Worm (Caenorhabditis elegans) whole organism, mixed stage, embryonic: ENCODE measurements around the gene sri-33.

Source experiments
- M03D4.4 ChIP-seq: sonication (generic microtip); optimal IDR thresholded peaks from 2 replicates; lab custom pipeline; 2017; ENCODE audit warnings: mild to moderate bottlenecking, missing genetic modification characterization, missing compliant biosample characterization
- bed-3 ChIP-seq: fragments of 200-800 bp; sonication (Bioruptor generic); optimal IDR thresholded peaks from 3 replicates; lab custom pipeline; 2018; ENCODE audit warnings: mild to moderate bottlenecking, missing genetic modification characterization, moderate library complexity, missing compliant biosample characterization
- blmp-1 ChIP-seq: fragments of 150-350 bp; optimal IDR thresholded peaks from 2 replicates; lab custom pipeline; 2014; ENCODE audit warnings: missing biosample characterization, missing genetic modification characterization
- ceh-39 ChIP-seq: fragments of 150-350 bp; optimal IDR thresholded peaks from 2 replicates; lab custom pipeline; 2014; ENCODE audit warnings: missing biosample characterization, missing genetic modification characterization
- ceh-43 ChIP-seq: fragments of 200-800 bp; sonication (Bioruptor generic); optimal IDR thresholded peaks from 2 replicates; lab custom pipeline; 2018; ENCODE audit warnings: mild to moderate bottlenecking, missing genetic modification characterization, moderate library complexity, missing compliant biosample characterization
- ceh-83 ChIP-seq: fragments of 200-800 bp; sonication (Bioruptor generic); optimal IDR thresholded peaks from 2 replicates; lab custom pipeline; 2018; ENCODE audit warnings: mild to moderate bottlenecking, missing genetic modification characterization, missing compliant biosample characterization
- ces-1 ChIP-seq: fragments of 150-350 bp; optimal IDR thresholded peaks from 2 replicates; lab custom pipeline; 2014; ENCODE audit warnings: missing biosample characterization, missing genetic modification reagents, missing genetic modification characterization
- cnd-1 ChIP-seq: fragments of 200-800 bp; sonication (Bioruptor generic); optimal IDR thresholded peaks from 2 replicates; lab custom pipeline; 2018; ENCODE audit warnings: mild to moderate bottlenecking, missing genetic modification characterization, missing compliant biosample characterization
- drap-1 ChIP-seq: fragments of 200-800 bp; sonication (Bioruptor generic); optimal IDR thresholded peaks from 3 replicates; lab custom pipeline; 2018; ENCODE audit warnings: mild to moderate bottlenecking, missing genetic modification characterization, missing compliant biosample characterization
- elt-3 ChIP-seq: fragments of 150-350 bp; optimal IDR thresholded peaks from 2 replicates; lab custom pipeline; 2014; ENCODE audit warnings: missing biosample characterization, missing genetic modification characterization
- flh-1 ChIP-seq: fragments of 200-800 bp; sonication (Bioruptor generic); optimal IDR thresholded peaks from 2 replicates; lab custom pipeline; 2018; ENCODE audit warnings: mild to moderate bottlenecking, missing genetic modification characterization, moderate library complexity, missing compliant biosample characterization
- ham-2 ChIP-seq: fragments of 200-800 bp; sonication (Bioruptor generic); optimal IDR thresholded peaks from 2 replicates; lab custom pipeline; 2018; ENCODE audit warnings: mild to moderate bottlenecking, missing genetic modification characterization, missing compliant biosample characterization
- lin-13 ChIP-seq: fragments of 150-350 bp; optimal IDR thresholded peaks from 2 replicates; lab custom pipeline; 2014; ENCODE audit warnings: missing biosample characterization, missing genetic modification characterization
- lsy-2 ChIP-seq: fragments of 150-350 bp; optimal IDR thresholded peaks from 2 replicates; lab custom pipeline; 2014; ENCODE audit warnings: missing biosample characterization, missing genetic modification characterization
- mab-5 ChIP-seq: fragments of 150-350 bp; optimal IDR thresholded peaks from 2 replicates; lab custom pipeline; 2014; ENCODE audit warnings: missing biosample characterization, missing genetic modification characterization
- mep-1 ChIP-seq: fragments of 150-350 bp; optimal IDR thresholded peaks from 2 replicates; lab custom pipeline; 2017; ENCODE audit warnings: missing biosample characterization, missing genetic modification reagents, missing genetic modification characterization, inconsistent platforms
- mls-2 ChIP-seq: sonication (generic microtip); optimal IDR thresholded peaks from 2 replicates; lab custom pipeline; 2016; ENCODE audit warnings: mild to moderate bottlenecking, missing genetic modification characterization, moderate library complexity, missing compliant biosample characterization
- nhr-12 ChIP-seq: fragments of 150-350 bp; optimal IDR thresholded peaks from 2 replicates; lab custom pipeline; 2014; ENCODE audit warnings: missing biosample characterization, missing genetic modification characterization
- nhr-2 ChIP-seq: fragments of 150-350 bp; optimal IDR thresholded peaks from 2 replicates; lab custom pipeline; 2014; ENCODE audit warnings: missing biosample characterization, missing genetic modification characterization
- nhr-237 ChIP-seq: fragments of 150-350 bp; optimal IDR thresholded peaks from 2 replicates; lab custom pipeline; 2014; ENCODE audit warnings: missing biosample characterization, missing genetic modification characterization
- nhr-28 ChIP-seq: fragments of 150-350 bp; optimal IDR thresholded peaks from 2 replicates; lab custom pipeline; 2014; ENCODE audit warnings: missing biosample characterization, missing genetic modification characterization
- nhr-76 ChIP-seq: sonication (generic microtip); optimal IDR thresholded peaks from 2 replicates; lab custom pipeline; 2017; ENCODE audit warnings: missing biosample characterization, missing genetic modification characterization
- pha-4 ChIP-seq: fragments of 150-350 bp; optimal IDR thresholded peaks from 2 replicates; lab custom pipeline; 2018; ENCODE audit warnings: missing biosample characterization, missing genetic modification reagents, missing genetic modification characterization
- snpc-4 ChIP-seq: fragments of 150-350 bp; optimal IDR thresholded peaks from 2 replicates; lab custom pipeline; 2014; ENCODE audit warnings: missing biosample characterization, missing genetic modification characterization
- sptf-1 ChIP-seq: sonication (generic microtip); optimal IDR thresholded peaks from 2 replicates; lab custom pipeline; 2017; ENCODE audit warnings: mild to moderate bottlenecking, missing genetic modification characterization, moderate library complexity, missing compliant biosample characterization
- tbx-8 ChIP-seq: fragments of 200-800 bp; sonication (Bioruptor generic); optimal IDR thresholded peaks from 2 replicates; lab custom pipeline; 2018; ENCODE audit warnings: mild to moderate bottlenecking, missing genetic modification characterization, moderate library complexity, missing compliant biosample characterization
- unc-120 ChIP-seq: sonication (generic microtip); optimal IDR thresholded peaks from 2 replicates; lab custom pipeline; 2017; ENCODE audit warnings: missing genetic modification characterization, missing compliant biosample characterization; ENCODE audit not compliant: poor library complexity, severe bottlenecking
- unc-39 ChIP-seq: fragments of 150-350 bp; optimal IDR thresholded peaks from 2 replicates; lab custom pipeline; 2014; ENCODE audit warnings: missing biosample characterization, missing genetic modification characterization
- unc-62 ChIP-seq: fragments of 150-350 bp; optimal IDR thresholded peaks from 2 replicates; lab custom pipeline; 2014; ENCODE audit warnings: missing biosample characterization, missing genetic modification reagents, missing genetic modification characterization
- zip-8 ChIP-seq: fragments of 150-350 bp; optimal IDR thresholded peaks from 2 replicates; lab custom pipeline; 2014; ENCODE audit warnings: missing biosample characterization, missing genetic modification characterization
- ztf-11 ChIP-seq: fragments of 150-350 bp; optimal IDR thresholded peaks from 2 replicates; lab custom pipeline; 2014; ENCODE audit warnings: missing biosample characterization, missing genetic modification characterization

The sri-33 gene

ce11 chrII:3117471-3117870, 39.2 kb downstream of the sri-33 start, which contains the start of gene T10D4.7:
Gene T10D4.7 (plus strand): TSS chrII:3117771.
- TF ChIP-seq unc-62 (GFP tag; lab: Kevin White, UChicago) = no peak
- TF ChIP-seq unc-39 (tag; lab: Kevin White, UChicago) = no peak

- no peak for TF ChIP-seq cnd-1
- TF ChIP-seq nhr-2 = no peak
- TF ChIP-seq bed-3 (GFP tag; lab: Kevin White, UChicago) = no peak
- TF ChIP-seq ceh-39 (tag; lab: Kevin White, UChicago) = no peak
- no peak for TF ChIP-seq pha-4
- no peak for TF ChIP-seq blmp-1 (tag; lab: Kevin White, UChicago)
- no peak for TF ChIP-seq nhr-12 (tag; lab: Kevin White, UChicago)
- TF ChIP-seq nhr-28 (tag; lab: Kevin White, UChicago) = no peak
Measured at ce11 chrII:3113934-3114333, 42.7 kb downstream of the sri-33 start, which contains the start of gene clec-123. Gene clec-123 (plus strand): TSS chrII:3114234.

ce11 chrII:3113289-3113688, 43.4 kb downstream of the sri-33 start:
- TF ChIP-seq drap-1 (no peak), unc-62 (GFP tag; lab: Kevin White, UChicago) (no peak), bed-3 (GFP tag; lab: Kevin White, UChicago) (no peak), pha-4 (no peak)

ce11 chrII:3112313-3112712, 44.3 kb downstream of the sri-33 start, which contains the start of gene Y25C1A.2:
Gene Y25C1A.2 (plus strand): TSS chrII:3112613.
- TF ChIP-seq ceh-83 (GFP tag; lab: Kevin White, UChicago) = no peak
- TF ChIP-seq nhr-237 (tag; lab: Kevin White, UChicago) = no peak
- TF ChIP-seq ztf-11 (tag; lab: Kevin White, UChicago) = no peak
- no peak for TF ChIP-seq nhr-76
- no peak for TF ChIP-seq lsy-2 (tag; lab: Kevin White, UChicago)

- no peak for TF ChIP-seq tbx-8 (GFP tag; lab: Kevin White, UChicago)
- no peak for TF ChIP-seq cnd-1
- TF ChIP-seq ceh-83 (GFP tag; lab: Kevin White, UChicago) = no peak
- no peak for TF ChIP-seq mls-2 (tag; lab: Kevin White, UChicago)
- TF ChIP-seq blmp-1 (tag; lab: Kevin White, UChicago) = no peak
- TF ChIP-seq ceh-43 (GFP tag; lab: Kevin White, UChicago) = no peak
- no peak for TF ChIP-seq elt-3 (tag; lab: Kevin White, UChicago)
- TF ChIP-seq ztf-11 (tag; lab: Kevin White, UChicago) = no peak
- no peak for TF ChIP-seq drap-1
- TF ChIP-seq nhr-76 = no peak
- TF ChIP-seq lin-13 (tag; lab: Kevin White, UChicago) = no peak
- TF ChIP-seq flh-1 (GFP tag; lab: Kevin White, UChicago) = no peak
- no peak for TF ChIP-seq unc-39 (tag; lab: Kevin White, UChicago)
- TF ChIP-seq unc-62 (GFP tag; lab: Kevin White, UChicago) = no peak
Measured at ce11 chrII:3111147-3111546, 45.5 kb downstream of the sri-33 start, which contains the start of gene Y25C1A.13. Gene Y25C1A.13 (minus strand): TSS chrII:3111247.

ce11 chrII:3110099-3110498, 46.5 kb downstream of the sri-33 start:
- no peak for TF ChIP-seq unc-39 (tag; lab: Kevin White, UChicago)
- no peak for TF ChIP-seq blmp-1 (tag; lab: Kevin White, UChicago)
- TF ChIP-seq zip-8 = no peak
- no peak for TF ChIP-seq ces-1
- no peak for TF ChIP-seq nhr-76
- TF ChIP-seq ceh-83 (GFP tag; lab: Kevin White, UChicago) = no peak
- no peak for TF ChIP-seq ham-2 (GFP tag; lab: Kevin White, UChicago)
- TF ChIP-seq nhr-2 = no peak
- TF ChIP-seq tbx-8 (GFP tag; lab: Kevin White, UChicago) = no peak
- no peak for TF ChIP-seq nhr-237 (tag; lab: Kevin White, UChicago)

ce11 chrII:3109533-3109932, 47.1 kb downstream of the sri-33 start:
- TF ChIP-seq nhr-28 (tag; lab: Kevin White, UChicago) (no peak), snpc-4 (tag; lab: Kevin White, UChicago) (no peak), flh-1 (GFP tag; lab: Kevin White, UChicago) (no peak), bed-3 (GFP tag; lab: Kevin White, UChicago) (no peak), tbx-8 (GFP tag; lab: Kevin White, UChicago) (no peak), sptf-1 (no peak), mab-5 (tag; lab: Kevin White, UChicago) (no peak), lsy-2 (tag; lab: Kevin White, UChicago) (no peak), drap-1 (no peak), unc-120 (no peak), lin-13 (tag; lab: Kevin White, UChicago) (no peak), ces-1 (no peak), pha-4 (no peak), nhr-12 (tag; lab: Kevin White, UChicago) (no peak), M03D4.4 (tag; lab: Kevin White, UChicago) (no peak), mep-1 (tag; lab: Kevin White, UChicago) (no peak)
